Worm (Caenorhabditis elegans) whole organism, L4 larva: ENCODE data around the gene Y42G9A.2.
A peak's percentile ranks its signal among the peaks of the same experiment; 100 is the strongest.

Experiments used
- D1046.2 ChIP-seq: fragments of 200-800 bp; sonication (Bioruptor generic); IDR thresholded peaks from 2 replicates; pipeline ENCODE4 v1.3.6; 2022; ENCODE audit warnings: missing genetic modification characterization, missing compliant biosample characterization
- F26F4.8 ChIP-seq: fragments of 200-800 bp; sonication (Bioruptor generic); conservative IDR thresholded peaks from 2 replicates; pipeline ENCODE4 v1.3.6; 2022; ENCODE audit warnings: missing genetic modification characterization, missing compliant biosample characterization
- T26A8.4 ChIP-seq: fragments of 200-800 bp; sonication (Bioruptor generic); IDR thresholded peaks from 2 replicates; pipeline ENCODE4 v1.3.6; 2022; ENCODE audit warnings: missing genetic modification characterization, missing compliant biosample characterization
- Y48G9A.11 ChIP-seq: fragments of 200-800 bp; sonication (Bioruptor generic); IDR thresholded peaks from 2 replicates; pipeline ENCODE4 v1.3.6; 2022; ENCODE audit warnings: missing genetic modification reagents, missing genetic modification characterization, missing compliant biosample characterization
- Y5F2A.4 ChIP-seq: fragments of 200-800 bp; sonication (Bioruptor generic); optimal IDR thresholded peaks from 2 replicates; lab custom pipeline; 2018; ENCODE audit warnings: mild to moderate bottlenecking, missing genetic modification characterization, missing compliant biosample characterization
- Y75B8A.6 ChIP-seq: fragments of 200-800 bp; sonication (Bioruptor generic); IDR thresholded peaks from 2 replicates; pipeline ENCODE4 v1.3.6; 2022; ENCODE audit warnings: missing genetic modification reagents, missing genetic modification characterization, missing compliant biosample characterization
- ZK337.2 ChIP-seq: fragments of 200-800 bp; sonication (Bioruptor generic); IDR thresholded peaks from 2 replicates; pipeline ENCODE4 v1.3.6; 2022; ENCODE audit warnings: missing genetic modification reagents, missing genetic modification characterization, missing compliant biosample characterization
- ZK546.5 ChIP-seq, 2 experiments: sonication (generic microtip); optimal IDR thresholded peaks; 2 replicates each; lab custom pipeline; 2017; ENCODE audit warnings: missing biosample characterization in 2 of 2, missing genetic modification characterization in 2 of 2
- aha-1 ChIP-seq: fragments of 150-350 bp; peaks from one replicate; lab custom pipeline; 2014; ENCODE audit warnings: missing biosample characterization, missing genetic modification characterization
- ama-1 ChIP-seq: fragments of 150-350 bp; optimal IDR thresholded peaks from 2 replicates; lab custom pipeline; 2014; ENCODE audit warnings: inconsistent platforms, mixed read lengths
- attf-4 ChIP-seq: sonication (generic microtip); optimal IDR thresholded peaks from 3 replicates; lab custom pipeline; 2017; ENCODE audit warnings: missing biosample characterization, missing genetic modification characterization
- ceh-20 ChIP-seq: fragments of 200-800 bp; sonication (Bioruptor generic); IDR thresholded peaks from 2 replicates; pipeline ENCODE4 v1.3.6; 2022; ENCODE audit warnings: missing genetic modification reagents, missing genetic modification characterization, missing compliant biosample characterization
- daf-16 ChIP-seq, 3 experiments: sonication (generic microtip); optimal IDR thresholded peaks; 2 replicates each; lab custom pipeline; 2016 to 2017; ENCODE audit warnings: missing genetic modification characterization in 3 of 3, missing genetic modification reagents in 3 of 3, mild to moderate bottlenecking in 2 of 3, missing compliant biosample characterization in 2 of 3, missing biosample characterization in 1 of 3, moderate library complexity in 1 of 3
- daf-19 ChIP-seq: fragments of 200-800 bp; sonication (Bioruptor generic); conservative IDR thresholded peaks from 2 replicates; pipeline ENCODE4 v1.3.6; 2022; ENCODE audit warnings: missing genetic modification characterization, missing compliant biosample characterization
- daf-8 ChIP-seq: fragments of 200-800 bp; sonication (Bioruptor generic); IDR thresholded peaks from 2 replicates; pipeline ENCODE4 v1.3.6; 2022; ENCODE audit warnings: missing genetic modification characterization, missing compliant biosample characterization
- dmd-6 ChIP-seq: fragments of 200-800 bp; sonication (Bioruptor generic); IDR thresholded peaks from 2 replicates; pipeline ENCODE4 v1.3.6; 2022; ENCODE audit warnings: missing genetic modification reagents, missing genetic modification characterization, missing compliant biosample characterization
- dpl-1 ChIP-seq: fragments of 150-350 bp; optimal IDR thresholded peaks from 2 replicates; lab custom pipeline; 2014; ENCODE audit warnings: missing biosample characterization, missing genetic modification reagents, missing genetic modification characterization
- egl-43 ChIP-seq: fragments of 200-800 bp; sonication (Bioruptor generic); IDR thresholded peaks from 2 replicates; pipeline ENCODE4 v1.3.6; 2022; ENCODE audit warnings: missing genetic modification reagents, missing genetic modification characterization, missing compliant biosample characterization
- fos-1 ChIP-seq: fragments of 150-350 bp; optimal IDR thresholded peaks from 2 replicates; lab custom pipeline; 2014; ENCODE audit warnings: missing biosample characterization, missing genetic modification characterization
- hif-1 ChIP-seq, 2 experiments: sonication (generic microtip); optimal IDR thresholded peaks; 2 replicates each; lab custom pipeline; 2016 to 2017; ENCODE audit warnings: missing compliant biosample characterization in 2 of 2, missing genetic modification characterization in 2 of 2, missing genetic modification reagents in 2 of 2, missing genotype in 2 of 2, mild to moderate bottlenecking in 1 of 2
- hlh-30 ChIP-seq: sonication (generic microtip); optimal IDR thresholded peaks from 2 replicates; lab custom pipeline; 2017; ENCODE audit warnings: antibody characterized with exemption, mild to moderate bottlenecking, missing genetic modification characterization, missing compliant biosample characterization; ENCODE audit not compliant: insufficient read depth
- lim-7 ChIP-seq: fragments of 200-800 bp; sonication (Bioruptor generic); IDR thresholded peaks from 2 replicates; pipeline ENCODE4 v1.3.6; 2022; ENCODE audit warnings: missing genetic modification characterization, missing compliant biosample characterization
- lin-29 ChIP-seq: fragments of 200-800 bp; sonication (Bioruptor generic); IDR thresholded peaks from 2 replicates; pipeline ENCODE4 v1.3.6; 2022; ENCODE audit warnings: missing genetic modification reagents, missing genetic modification characterization, missing compliant biosample characterization
- lin-38 ChIP-seq: fragments of 200-800 bp; sonication (Bioruptor generic); IDR thresholded peaks from 2 replicates; pipeline ENCODE4 v1.3.6; 2022; ENCODE audit warnings: missing genetic modification reagents, missing genetic modification characterization, missing compliant biosample characterization
- lsy-2 ChIP-seq, 2 experiments: fragments of 150-350 bp in 1 of 2; sonication (generic microtip) in 1 of 2; optimal IDR thresholded peaks; 2 replicates each; lab custom pipeline; 2014 to 2017; ENCODE audit warnings: missing biosample characterization in 2 of 2, missing genetic modification characterization in 2 of 2
- madf-5 ChIP-seq, 2 experiments: fragments of 200-800 bp; sonication (Bioruptor generic); IDR thresholded peaks; 2 replicates each; pipeline ENCODE4 v1.3.6; 2022; ENCODE audit warnings: missing compliant biosample characterization in 2 of 2, missing genetic modification characterization in 2 of 2
- mdt-29 ChIP-seq: fragments of 200-800 bp; sonication (Bioruptor generic); IDR thresholded peaks from 2 replicates; pipeline ENCODE4 v1.3.6; 2022; ENCODE audit warnings: missing genetic modification reagents, missing genetic modification characterization, missing compliant biosample characterization
- nhr-111 ChIP-seq: fragments of 200-800 bp; sonication (Bioruptor generic); optimal IDR thresholded peaks from 2 replicates; lab custom pipeline; 2018; ENCODE audit warnings: mild to moderate bottlenecking, missing genetic modification characterization, missing compliant biosample characterization
- nhr-237 ChIP-seq: sonication (generic microtip); optimal IDR thresholded peaks from 2 replicates; lab custom pipeline; 2017; ENCODE audit warnings: missing biosample characterization, missing genetic modification characterization
- nhr-25 ChIP-seq: sonication (generic microtip); optimal IDR thresholded peaks from 2 replicates; lab custom pipeline; 2017; ENCODE audit warnings: missing genetic modification characterization, mild to moderate bottlenecking, missing compliant biosample characterization, antibody characterized with exemption, moderate library complexity, borderline replicate concordance; ENCODE audit not compliant: insufficient read depth
- nhr-28 ChIP-seq: fragments of 150-350 bp; optimal IDR thresholded peaks from 2 replicates; lab custom pipeline; 2014; ENCODE audit warnings: missing biosample characterization, missing genetic modification characterization
- nhr-41 ChIP-seq: fragments of 200-800 bp; sonication (Bioruptor generic); IDR thresholded peaks from 2 replicates; pipeline ENCODE4 v1.3.6; 2022; ENCODE audit warnings: missing genetic modification reagents, missing genetic modification characterization, missing compliant biosample characterization
- nhr-42 ChIP-seq: fragments of 200-800 bp; sonication (Bioruptor generic); IDR thresholded peaks from 2 replicates; pipeline ENCODE4 v1.3.6; 2022; ENCODE audit warnings: missing genetic modification characterization, missing compliant biosample characterization
- nhr-76 ChIP-seq: fragments of 150-350 bp; optimal IDR thresholded peaks from 2 replicates; lab custom pipeline; 2014; ENCODE audit warnings: missing biosample characterization, missing genetic modification characterization
- php-3 ChIP-seq: fragments of 200-800 bp; sonication (Bioruptor generic); IDR thresholded peaks from 2 replicates; pipeline ENCODE4 v1.3.6; 2022; ENCODE audit warnings: missing genetic modification reagents, missing genetic modification characterization, missing compliant biosample characterization
- rbr-2 ChIP-seq: sonication (generic microtip); optimal IDR thresholded peaks from 2 replicates; lab custom pipeline; 2016; ENCODE audit warnings: missing genotype, missing genetic modification characterization, missing compliant biosample characterization
- sdz-12 ChIP-seq: fragments of 200-800 bp; sonication (Bioruptor generic); optimal IDR thresholded peaks from 2 replicates; lab custom pipeline; 2018; ENCODE audit warnings: mild to moderate bottlenecking, missing genetic modification characterization, missing compliant biosample characterization
- skn-1 ChIP-seq: fragments of 150-350 bp; optimal IDR thresholded peaks from 2 replicates; lab custom pipeline; 2014; ENCODE audit warnings: missing biosample characterization, missing genetic modification characterization
- tag-97 ChIP-seq: fragments of 200-800 bp; sonication (Bioruptor generic); IDR thresholded peaks from 2 replicates; pipeline ENCODE4 v1.3.6; 2022; ENCODE audit warnings: missing genetic modification characterization, missing compliant biosample characterization
- tra-1 ChIP-seq: fragments of 200-800 bp; sonication (Bioruptor generic); IDR thresholded peaks from 2 replicates; pipeline ENCODE4 v1.3.6; 2022; ENCODE audit warnings: missing genetic modification reagents, missing genetic modification characterization, missing compliant biosample characterization
- unc-62 ChIP-seq, 3 experiments: fragments of 150-350 bp in 1 of 3; sonication (generic microtip); optimal IDR thresholded peaks in 2 of 3; peaks in 1 of 3; 1 replicate in 1 of 3; 2 replicates in 2 of 3; lab custom pipeline; 2014 to 2017; ENCODE audit warnings: missing biosample characterization in 3 of 3, missing genetic modification characterization in 3 of 3, missing genetic modification reagents in 3 of 3, missing genotype in 1 of 3
- vab-7 ChIP-seq: fragments of 200-800 bp; sonication (Bioruptor generic); IDR thresholded peaks from 2 replicates; pipeline ENCODE4 v1.3.6; 2022; ENCODE audit warnings: missing genetic modification reagents, missing genetic modification characterization, missing compliant biosample characterization
- zip-11 ChIP-seq: fragments of 200-800 bp; sonication (Bioruptor generic); IDR thresholded peaks from 2 replicates; pipeline ENCODE4 v1.3.6; 2022; ENCODE audit warnings: missing genetic modification characterization, missing compliant biosample characterization
- ztf-11 ChIP-seq: fragments of 150-350 bp; optimal IDR thresholded peaks from 2 replicates; lab custom pipeline; 2014; ENCODE audit warnings: missing biosample characterization, missing genetic modification characterization
- ztf-7 ChIP-seq: fragments of 150-350 bp; optimal IDR thresholded peaks from 2 replicates; lab custom pipeline; 2014; ENCODE audit warnings: missing biosample characterization, missing genetic modification characterization

Gene Y42G9A.2

ce11 chrIII:6118320-6118719 is 29.7 kb upstream of the Y42G9A.2 start, which contains the start of gene kin-18:
kin-18 (plus strand) TSS chrIII:6118620.
- TF ChIP-seq D1046.2 (no peak), lim-7 (no peak), lin-29 (GFP tag; lab: Robert Waterston, UW) (no peak), vab-7 (no peak), php-3 (GFP tag; lab: Robert Waterston, UW) (no peak), aha-1 (tag; lab: Kevin White, UChicago) (peak; percentile 21), rbr-2 (tag; lab: Kevin White, UChicago) (no peak), madf-5 (GFP tag; IDR thresholded peaks at IDR 0.05; lab: Robert Waterston, UW) (no peak)

- TF ChIP-seq ama-1 (lab: Kevin White, UChicago): no peak
- no peak for TF ChIP-seq nhr-28
- TF ChIP-seq unc-62 (GFP tag; optimal IDR thresholded peaks at IDR 0.05 in 1 of 2; lab: Kevin White, UChicago): peak in 1 of 2 experiments; percentile 71
- TF ChIP-seq unc-62 (tag; optimal IDR thresholded peaks at IDR 0.05; lab: Kevin White, UChicago): no peak
- TF ChIP-seq, all 104 proteins: peak for 1
Measured at ce11 chrIII:6120990-6121389, 27.0 kb upstream of the Y42G9A.2 start.

- TF ChIP-seq sdz-12: no peak
- no peak for TF ChIP-seq nhr-76 (tag; lab: Kevin White, UChicago)
- TF ChIP-seq nhr-25 (tag; lab: Kevin White, UChicago): no peak
- peak; percentile 15 for TF ChIP-seq rbr-2 (tag; lab: Kevin White, UChicago)
- no peak for TF ChIP-seq fos-1 (tag; lab: Kevin White, UChicago)
- TF ChIP-seq zip-11: no peak
- 0 out of 2 replicates have a peak, but pooled peaks have one; percentile 37 for TF ChIP-seq Y75B8A.6 (GFP tag; lab: Robert Waterston, UW)
- TF ChIP-seq Y5F2A.4 (GFP tag; lab: Kevin White, UChicago): peak; percentile 11
- TF ChIP-seq ZK337.2 (GFP tag; lab: Robert Waterston, UW): no peak
- no peak for TF ChIP-seq unc-62 (GFP tag; optimal IDR thresholded peaks at IDR 0.05 in 1 of 2; lab: Kevin White, UChicago)
- no peak for TF ChIP-seq unc-62 (tag; optimal IDR thresholded peaks at IDR 0.05; lab: Kevin White, UChicago)
- no peak for TF ChIP-seq aha-1 (tag; lab: Kevin White, UChicago)
- TF ChIP-seq ztf-7 (tag; lab: Kevin White, UChicago): no peak
- TF ChIP-seq daf-19 (GFP tag; lab: Robert Waterston, UW): peak; percentile 76
- 0 out of 2 replicates have a peak, but pooled peaks have one; percentile 57 for TF ChIP-seq D1046.2
- no peak for TF ChIP-seq skn-1
- no peak for TF ChIP-seq ceh-20
- no peak for TF ChIP-seq hlh-30 (tag; lab: Kevin White, UChicago)
- TF ChIP-seq egl-43 (GFP tag; lab: Robert Waterston, UW): no peak; the same call in 1 of the 2 replicates
- TF ChIP-seq mdt-29 (GFP tag; lab: Robert Waterston, UW): 0 out of 2 replicates have a peak, but pooled peaks have one; percentile 22
- peak; percentile 64; the same call in 1 of the 2 replicates for TF ChIP-seq Y48G9A.11 (GFP tag; lab: Robert Waterston, UW)
- TF ChIP-seq daf-8 (GFP tag; lab: Robert Waterston, UW): no peak
- peak; percentile 42; the same call in 1 of the 2 replicates for TF ChIP-seq php-3 (GFP tag; lab: Robert Waterston, UW)
- peak; percentile 45 for TF ChIP-seq lin-38 (GFP tag; lab: Robert Waterston, UW)
- TF ChIP-seq nhr-111 (GFP tag; lab: Kevin White, UChicago): peak; percentile 33
- TF ChIP-seq nhr-41 (GFP tag; lab: Robert Waterston, UW): no peak
- TF ChIP-seq dmd-6: no peak
- TF ChIP-seq tra-1: 0 out of 2 replicates have a peak, but pooled peaks have one; percentile 3
- peak in 1 of 2 experiments; percentile 30 for TF ChIP-seq hif-1 (tag; optimal IDR thresholded peaks at IDR 0.05; lab: Kevin White, UChicago)
- TF ChIP-seq ZK546.5 (tag; optimal IDR thresholded peaks at IDR 0.05; lab: Kevin White, UChicago): no peak
- no peak for TF ChIP-seq F26F4.8 (GFP tag; lab: Robert Waterston, UW)
- peak; percentile 13 to 23 for TF ChIP-seq lsy-2 (tag; optimal IDR thresholded peaks at IDR 0.05; lab: Kevin White, UChicago)
- no peak for TF ChIP-seq nhr-237 (tag; lab: Kevin White, UChicago)
- 0 out of 2 replicates have a peak, but pooled peaks have one; percentile 52 for TF ChIP-seq T26A8.4 (GFP tag; lab: Robert Waterston, UW)
- no peak for TF ChIP-seq ztf-11 (tag; lab: Kevin White, UChicago)
- peak; percentile 35 to 52; a peak in 1 of 4 replicates for TF ChIP-seq madf-5 (GFP tag; IDR thresholded peaks at IDR 0.05; lab: Robert Waterston, UW)
- TF ChIP-seq daf-16 (GFP tag; optimal IDR thresholded peaks at IDR 0.05; lab: Kevin White, UChicago): peak in 1 of 2 experiments; percentile 39
- TF ChIP-seq daf-16 (tag; optimal IDR thresholded peaks at IDR 0.05; lab: Kevin White, UChicago): no peak
- TF ChIP-seq ama-1 (lab: Kevin White, UChicago): peak; percentile 41
- TF ChIP-seq dpl-1 (GFP tag; lab: Kevin White, UChicago): no peak
- 0 out of 2 replicates have a peak, but pooled peaks have one; percentile 55 for TF ChIP-seq nhr-42 (GFP tag; lab: Robert Waterston, UW)
- TF ChIP-seq tag-97 (GFP tag; lab: Robert Waterston, UW): no peak
- TF ChIP-seq attf-4 (tag; lab: Kevin White, UChicago): no peak
Measured at ce11 chrIII:6123647-6124046, 24.3 kb upstream of the Y42G9A.2 start.
